Fruit fly (Drosophila melanogaster) whole organism: Measurements from ENCODE around the gene Polr3I.

Experiments
- EcR ChIP-seq, 2 experiments: fragments of >200 bp; optimal IDR thresholded peaks; 2 replicates each; lab custom pipeline; 2017; ENCODE audit warnings: missing biosample characterization in 2 of 2, missing genetic modification characterization in 2 of 2, missing genetic modification reagents in 2 of 2
- pan ChIP-seq: fragments of >200 bp; optimal IDR thresholded peaks from 2 replicates; lab custom pipeline; 2017
- psq ChIP-seq: fragments of >200 bp; optimal IDR thresholded peaks from 2 replicates; lab custom pipeline; 2017
- usp ChIP-seq: fragments of >200 bp; optimal IDR thresholded peaks from 2 replicates; lab custom pipeline; 2017; ENCODE audit warnings: missing biosample characterization, missing genetic modification characterization, mixed read lengths

DNA sequence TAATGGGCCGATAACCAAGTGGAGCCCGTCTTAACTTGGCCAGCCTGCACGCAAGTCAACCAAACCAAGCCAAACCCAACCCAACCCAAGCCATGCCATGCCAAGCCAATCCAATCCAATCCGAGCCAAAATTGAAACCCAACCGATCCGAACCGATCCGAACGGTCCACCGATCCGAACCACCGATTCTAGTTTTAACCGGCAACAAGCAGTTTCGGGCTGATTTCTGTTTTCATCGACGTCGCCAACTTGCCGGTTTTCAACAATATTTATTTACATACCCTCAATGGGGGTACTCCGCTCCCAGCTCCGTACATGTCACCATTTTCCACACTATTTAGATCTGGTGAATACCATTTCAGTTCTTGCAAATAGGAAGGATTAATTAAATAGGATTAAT lies 22.6 kb downstream of the Polr3I start:
- TF ChIP-seq usp (GFP tag; lab: Kevin White, UChicago): no peak
- no peak for TF ChIP-seq psq (lab: Kevin White, UChicago)
- TF ChIP-seq EcR (GFP tag; optimal IDR thresholded peaks at IDR 0.05; lab: Kevin White, UChicago): no peak
- no peak for TF ChIP-seq pan (lab: Kevin White, UChicago)
